Fruit fly (Drosophila melanogaster): ENCODE results near the gene CG15478.
A peak's percentile ranks its signal among the peaks of the same experiment; 100 is the strongest.

CG15478 gene

dm6 chrX:7708942-7709707 is 8.6 kb downstream of the CG15478 start, which contains the start of gene CHES-1-like:
Gene CHES-1-like (minus strand): TSS chrX:7709385.
- TF ChIP-seq CG17801 (GFP tag; optimal IDR thresholded peaks at IDR 0.05; ENCODE audit: partially characterized antibody) = peak; percentile 90

- no peak for TF ChIP-seq CG17801 (GFP tag; optimal IDR thresholded peaks at IDR 0.05; ENCODE audit: partially characterized antibody)
Observed at dm6 chrX:7707350-7708241, 10.1 kb downstream of the CG15478 start.

dm6 chrX:7706398-7707349 is 11.1 kb downstream of the CG15478 start:
- TF ChIP-seq CG17801 (GFP tag; optimal IDR thresholded peaks at IDR 0.05; ENCODE audit: partially characterized antibody) = peak; percentile 99

dm6 chrX:7705175-7706097 is 12.3 kb downstream of the CG15478 start:
- TF ChIP-seq CG17801 (GFP tag; optimal IDR thresholded peaks at IDR 0.05; ENCODE audit: partially characterized antibody) = peak; percentile 96

- TF ChIP-seq CG17801 (GFP tag; optimal IDR thresholded peaks at IDR 0.05; ENCODE audit: partially characterized antibody) = no peak
Observed at dm6 chrX:7704262-7705174, 13.2 kb downstream of the CG15478 start.

dm6 chrX:7703865-7704221 is 13.9 kb downstream of the CG15478 start:
- no peak for TF ChIP-seq CG17801 (GFP tag; optimal IDR thresholded peaks at IDR 0.05; ENCODE audit: partially characterized antibody)

dm6 chrX:7703001-7703864 is 14.5 kb downstream of the CG15478 start:
- TF ChIP-seq CG17801 (GFP tag; optimal IDR thresholded peaks at IDR 0.05; ENCODE audit: partially characterized antibody) = peak; percentile 68

dm6 chrX:7702160-7702907 is 15.4 kb downstream of the CG15478 start:
- peak; percentile 83 for TF ChIP-seq CG17801 (GFP tag; optimal IDR thresholded peaks at IDR 0.05; ENCODE audit: partially characterized antibody)

- TF ChIP-seq CG17801 (GFP tag; optimal IDR thresholded peaks at IDR 0.05; ENCODE audit: partially characterized antibody) = peak; percentile 5
Observed at dm6 chrX:7701282-7702078, 16.3 kb downstream of the CG15478 start.

- TF ChIP-seq CG17801 (GFP tag; optimal IDR thresholded peaks at IDR 0.05; ENCODE audit: partially characterized antibody) = peak; percentile 85
Observed at dm6 chrX:7700239-7700793, 17.4 kb downstream of the CG15478 start.
